Fruit fly (Drosophila melanogaster) whole organism, embryonic: ENCODE results near the gene Nubp1.
A peak's percentile ranks its signal among the peaks of the same experiment; 100 is the strongest.

ENCODE experiments used
- Bdp1 ChIP-seq: fragments of 200-800 bp; sonication (Bioruptor generic); optimal IDR thresholded peaks from 3 replicates; lab custom pipeline; 2016; ENCODE audit warnings: missing biosample characterization, missing genetic modification characterization
- CG10147 ChIP-seq: fragments of 200-800 bp; sonication (Bioruptor generic); optimal IDR thresholded peaks from 2 replicates; lab custom pipeline; 2019; ENCODE audit warnings: missing biosample characterization, mild to moderate bottlenecking, missing genetic modification characterization, moderate library complexity
- CG10462 ChIP-seq: fragments of 200-800 bp; sonication (Bioruptor generic); optimal IDR thresholded peaks from 2 replicates; lab custom pipeline; 2016; ENCODE audit warnings: missing biosample characterization, missing genetic modification characterization
- CG10654 ChIP-seq: fragments of 200-800 bp; sonication (Bioruptor generic); optimal IDR thresholded peaks from 2 replicates; lab custom pipeline; 2016; ENCODE audit warnings: missing biosample characterization, missing genetic modification characterization
- CG11398 ChIP-seq: fragments of 200-800 bp; sonication (Bioruptor generic); optimal IDR thresholded peaks from 2 replicates; lab custom pipeline; 2016; ENCODE audit warnings: missing biosample characterization, missing genetic modification characterization
- CG11456 ChIP-seq: fragments of 200-800 bp; sonication (Bioruptor generic); IDR thresholded peaks from 3 replicates; pipeline ENCODE4 v1.3.6; 2022; ENCODE audit warnings: missing biosample characterization, missing genetic modification characterization
- CG12299 ChIP-seq: fragments of 200-800 bp; sonication (Bioruptor generic); optimal IDR thresholded peaks from 2 replicates; lab custom pipeline; 2018; ENCODE audit warnings: missing biosample characterization, mild to moderate bottlenecking, missing genetic modification characterization
- CG12942 ChIP-seq: fragments of 200-800 bp; sonication (Bioruptor generic); optimal IDR thresholded peaks from 3 replicates; lab custom pipeline; 2016; ENCODE audit warnings: missing biosample characterization, missing genetic modification characterization
- CG14710 ChIP-seq: fragments of 200-800 bp; sonication (Bioruptor generic); optimal IDR thresholded peaks from 3 replicates; lab custom pipeline; 2019; ENCODE audit warnings: missing biosample characterization, mild to moderate bottlenecking, missing genetic modification characterization, moderate library complexity
- CG15514 ChIP-seq: fragments of 200-800 bp; sonication (Bioruptor generic); optimal IDR thresholded peaks from 3 replicates; lab custom pipeline; 2017; ENCODE audit warnings: missing biosample characterization, missing genetic modification characterization, mild to moderate bottlenecking, moderate library complexity, missing genetic modification reagents
- CG1602 ChIP-seq: fragments of 200-800 bp; sonication (Bioruptor generic); optimal IDR thresholded peaks from 3 replicates; lab custom pipeline; 2016; ENCODE audit warnings: missing biosample characterization, missing genetic modification characterization
- CG17385 ChIP-seq: fragments of 200-800 bp; sonication (Bioruptor generic); optimal IDR thresholded peaks from 3 replicates; lab custom pipeline; 2018; ENCODE audit warnings: missing biosample characterization, mild to moderate bottlenecking, missing genetic modification characterization
- CG17612 ChIP-seq: fragments of 200-800 bp; sonication (Bioruptor generic); IDR thresholded peaks from 2 replicates; pipeline ENCODE4 v1.3.6; 2022; ENCODE audit warnings: missing biosample characterization, missing genetic modification characterization
- CG2889 ChIP-seq: fragments of 200-800 bp; sonication (Bioruptor generic); IDR thresholded peaks from 3 replicates; pipeline ENCODE4 v1.3.6; 2022; ENCODE audit warnings: missing biosample characterization, missing genetic modification characterization
- CG30403 ChIP-seq: fragments of 200-800 bp; sonication (Bioruptor generic); optimal IDR thresholded peaks from 3 replicates; lab custom pipeline; 2016; ENCODE audit warnings: missing biosample characterization, missing genetic modification characterization
- CG33213 ChIP-seq: fragments of 200-800 bp; sonication (Bioruptor generic); optimal IDR thresholded peaks from 3 replicates; lab custom pipeline; 2016; ENCODE audit warnings: missing biosample characterization, missing genetic modification characterization
- CG4360 ChIP-seq: fragments of 200-800 bp; sonication (Bioruptor generic); IDR thresholded peaks from 2 replicates; pipeline ENCODE4 v1.3.6; 2022; ENCODE audit warnings: missing biosample characterization, missing genetic modification characterization
- CG6175 ChIP-seq: fragments of 200-800 bp; sonication (Bioruptor generic); IDR thresholded peaks from 3 replicates; pipeline ENCODE4 v1.3.6; 2022; ENCODE audit warnings: missing biosample characterization, missing genetic modification characterization
- CG8281 ChIP-seq: fragments of 200-800 bp; sonication (Bioruptor generic); optimal IDR thresholded peaks from 2 replicates; lab custom pipeline; 2018; ENCODE audit warnings: missing biosample characterization, mild to moderate bottlenecking, missing genetic modification characterization, moderate library complexity
- CG8290 ChIP-seq, 3 experiments: fragments of 200-800 bp; sonication (Bioruptor generic); optimal IDR thresholded peaks; 2 replicates each; lab custom pipeline; 2016 to 2019; ENCODE audit warnings: missing biosample characterization in 3 of 3, missing genetic modification characterization in 3 of 3, mild to moderate bottlenecking in 2 of 3, moderate library complexity in 1 of 3
- Deaf1 ChIP-seq: fragments of 200-800 bp; optimal IDR thresholded peaks from 3 replicates; lab custom pipeline; 2019; ENCODE audit warnings: missing biosample characterization, mild to moderate bottlenecking, missing genetic modification characterization, moderate library complexity
- Dll ChIP-seq: fragments of 200-800 bp; sonication (Bioruptor generic); IDR thresholded peaks from 4 replicates; pipeline ENCODE4 v1.3.6; 2022; ENCODE audit warnings: missing biosample characterization, missing genetic modification characterization; ENCODE audit not compliant: partially characterized antibody
- ERR ChIP-seq: fragments of 200-800 bp; sonication (Bioruptor generic); optimal IDR thresholded peaks from 2 replicates; lab custom pipeline; 2016; ENCODE audit warnings: missing biosample characterization, missing genetic modification characterization
- Ets65A ChIP-seq: fragments of 200-800 bp; sonication (Bioruptor generic); peaks from one replicate; lab custom pipeline; 2016; ENCODE audit warnings: missing biosample characterization, missing genetic modification characterization
- Fer1 ChIP-seq: fragments of 200-800 bp; sonication (Bioruptor generic); optimal IDR thresholded peaks from 2 replicates; lab custom pipeline; 2017; ENCODE audit warnings: missing biosample characterization, mild to moderate bottlenecking, missing genetic modification characterization
- Gsc ChIP-seq: fragments of 200-800 bp; sonication (Bioruptor generic); IDR thresholded peaks from 2 replicates; pipeline ENCODE4 v1.3.6; 2022; ENCODE audit warnings: missing biosample characterization, missing genetic modification characterization
- Gug ChIP-seq: fragments of 200-800 bp; sonication (Bioruptor generic); IDR thresholded peaks from 4 replicates; pipeline ENCODE4 v1.3.6; 2022; ENCODE audit warnings: missing biosample characterization, missing genetic modification characterization
- HHEX ChIP-seq: fragments of 200-800 bp; sonication (Bioruptor generic); optimal IDR thresholded peaks from 3 replicates; lab custom pipeline; 2017; ENCODE audit warnings: missing biosample characterization, mild to moderate bottlenecking, missing genetic modification characterization, missing genetic modification reagents
- Nf-YC ChIP-seq: fragments of 200-800 bp; optimal IDR thresholded peaks from 3 replicates; lab custom pipeline; 2019; ENCODE audit warnings: missing biosample characterization, mild to moderate bottlenecking, missing genetic modification characterization, moderate library complexity
- Scr ChIP-seq: fragments of 200-800 bp; sonication (Bioruptor generic); IDR thresholded peaks from 2 replicates; pipeline ENCODE4 v1.3.6; 2022; ENCODE audit warnings: missing biosample characterization, missing genetic modification characterization; ENCODE audit not compliant: partially characterized antibody
- Sox100B ChIP-seq: fragments of 200-800 bp; sonication (Bioruptor generic); optimal IDR thresholded peaks from 3 replicates; lab custom pipeline; 2018; ENCODE audit warnings: missing biosample characterization, mild to moderate bottlenecking, missing genetic modification characterization
- Sox102F ChIP-seq: fragments of 200-800 bp; sonication (Bioruptor generic); optimal IDR thresholded peaks from 2 replicates; lab custom pipeline; 2018; ENCODE audit warnings: missing biosample characterization, mild to moderate bottlenecking, missing genetic modification characterization, moderate library complexity
- ash1 ChIP-seq: fragments of 200-800 bp; sonication (Bioruptor generic); optimal IDR thresholded peaks from 2 replicates; lab custom pipeline; 2018; ENCODE audit warnings: missing biosample characterization, mild to moderate bottlenecking, missing genetic modification characterization
- bowl ChIP-seq: fragments of 200-800 bp; sonication (Bioruptor generic); IDR thresholded peaks from 2 replicates; pipeline ENCODE4 v1.3.6; 2022; ENCODE audit warnings: missing biosample characterization, missing genetic modification characterization
- caup ChIP-seq: fragments of 200-800 bp; sonication (Bioruptor generic); optimal IDR thresholded peaks from 3 replicates; lab custom pipeline; 2017; ENCODE audit warnings: missing biosample characterization, mild to moderate bottlenecking, missing genetic modification characterization, moderate library complexity; ENCODE audit not compliant: severe bottlenecking
- corto ChIP-seq: fragments of 200-800 bp; sonication (Bioruptor generic); optimal IDR thresholded peaks from 2 replicates; lab custom pipeline; 2016; ENCODE audit warnings: missing biosample characterization, mild to moderate bottlenecking, missing genetic modification characterization, moderate library complexity
- crp ChIP-seq, 2 experiments: fragments of 200-800 bp; sonication (Bioruptor generic); optimal IDR thresholded peaks; 2 replicates in 1 of 2; 3 replicates in 1 of 2; lab custom pipeline; 2017; ENCODE audit warnings: missing biosample characterization in 2 of 2, missing genetic modification characterization in 2 of 2, mild to moderate bottlenecking in 1 of 2, moderate library complexity in 1 of 2
- eyg ChIP-seq: fragments of 200-800 bp; sonication (Bioruptor generic); optimal IDR thresholded peaks from 3 replicates; lab custom pipeline; 2016; ENCODE audit warnings: missing biosample characterization, missing genetic modification characterization
- grau ChIP-seq: fragments of 200-800 bp; optimal IDR thresholded peaks from 3 replicates; lab custom pipeline; 2019; ENCODE audit warnings: missing biosample characterization, mild to moderate bottlenecking, missing genetic modification characterization, moderate library complexity
- ind ChIP-seq: fragments of 200-800 bp; sonication (Bioruptor generic); optimal IDR thresholded peaks from 3 replicates; lab custom pipeline; 2016; ENCODE audit warnings: missing biosample characterization, missing genetic modification characterization
- pfk ChIP-seq: fragments of 200-800 bp; sonication (Bioruptor generic); optimal IDR thresholded peaks from 2 replicates; lab custom pipeline; 2018; ENCODE audit warnings: missing biosample characterization, mild to moderate bottlenecking, missing genetic modification characterization, moderate library complexity
- pnt ChIP-seq: fragments of 200-800 bp; sonication (Bioruptor generic); optimal IDR thresholded peaks from 3 replicates; lab custom pipeline; 2016; ENCODE audit warnings: missing biosample characterization, missing genetic modification characterization
- pum ChIP-seq: fragments of 200-800 bp; sonication (Bioruptor generic); optimal IDR thresholded peaks from 2 replicates; lab custom pipeline; 2016; ENCODE audit warnings: missing biosample characterization, missing genetic modification characterization
- ranshi ChIP-seq: fragments of 200-800 bp; sonication (Bioruptor generic); IDR thresholded peaks from 2 replicates; pipeline ENCODE4 v1.3.6; 2022; ENCODE audit warnings: missing biosample characterization, missing genetic modification characterization
- rib ChIP-seq: fragments of 200-800 bp; sonication (Bioruptor generic); IDR thresholded peaks from 2 replicates; pipeline ENCODE4 v1.3.6; 2022; ENCODE audit warnings: missing biosample characterization, missing genetic modification characterization
- ro ChIP-seq: fragments of 200-800 bp; sonication (Bioruptor generic); IDR thresholded peaks from 2 replicates; pipeline ENCODE4 v1.3.6; 2022; ENCODE audit warnings: missing biosample characterization, missing genetic modification characterization
- row ChIP-seq: fragments of 200-800 bp; sonication (Bioruptor generic); IDR thresholded peaks from 3 replicates; pipeline ENCODE4 v1.3.6; 2022; ENCODE audit warnings: missing biosample characterization, missing genetic modification characterization
- salm ChIP-seq: fragments of 200-800 bp; sonication (Bioruptor generic); optimal IDR thresholded peaks from 2 replicates; lab custom pipeline; 2018; ENCODE audit warnings: missing biosample characterization, mild to moderate bottlenecking, missing genetic modification characterization
- sqz ChIP-seq: fragments of 200-800 bp; sonication (Bioruptor generic); optimal IDR thresholded peaks from 3 replicates; lab custom pipeline; 2018; ENCODE audit warnings: missing biosample characterization, mild to moderate bottlenecking, missing genetic modification characterization
- tap ChIP-seq: fragments of 200-800 bp; optimal IDR thresholded peaks from 3 replicates; lab custom pipeline; 2019; ENCODE audit warnings: missing biosample characterization, mild to moderate bottlenecking, missing genetic modification characterization, moderate library complexity
- unpg ChIP-seq: fragments of 200-800 bp; sonication (Bioruptor generic); optimal IDR thresholded peaks from 3 replicates; lab custom pipeline; 2018; ENCODE audit warnings: missing biosample characterization, mild to moderate bottlenecking, missing genetic modification characterization, moderate library complexity

Gene Nubp1

dm6 chr2L:16703753-16704152 is 28.6 kb upstream of the Nubp1 start (continued):
- no peak for TF ChIP-seq salm (tag; lab: Kevin White, UChicago)
- TF ChIP-seq rib (GFP tag; lab: Robert Waterston, UW) = no peak
- no peak for TF ChIP-seq ind
- no peak for TF ChIP-seq CG2889
- no peak for TF ChIP-seq CG14710 (tag; lab: Kevin White, UChicago)
- no peak for TF ChIP-seq Dll (GFP tag; lab: Robert Waterston, UW)
- TF ChIP-seq CG8290 (GFP tag; optimal IDR thresholded peaks at IDR 0.05; lab: Kevin White, UChicago) = no peak
- peak in 1 of 2 experiments; percentile 47 for TF ChIP-seq CG8290 (tag; optimal IDR thresholded peaks at IDR 0.05; lab: Kevin White, UChicago)
- TF ChIP-seq Nf-YC (tag; lab: Kevin White, UChicago) = no peak
- no peak for TF ChIP-seq CG11456 (GFP tag; lab: Robert Waterston, UW)
- no peak for TF ChIP-seq CG1602 (GFP tag; lab: Kevin White, UChicago)
- no peak for TF ChIP-seq pnt
- no peak for TF ChIP-seq CG4360 (GFP tag; lab: Robert Waterston, UW)
- no peak for TF ChIP-seq eyg
- peak; percentile 64 for TF ChIP-seq unpg (GFP tag; lab: Kevin White, UChicago)
- no peak for TF ChIP-seq corto (GFP tag; lab: Kevin White, UChicago)
- TF ChIP-seq ro (GFP tag; lab: Robert Waterston, UW) = no peak
- TF ChIP-seq CG17612 = no peak
- TF ChIP-seq caup (GFP tag; lab: Kevin White, UChicago) = peak; percentile 47
- peak; percentile 94 for TF ChIP-seq Ets65A (GFP tag; lab: Kevin White, UChicago)
- peak; percentile 49 for TF ChIP-seq CG10147
- TF ChIP-seq Sox102F (GFP tag; lab: Kevin White, UChicago) = no peak
- TF ChIP-seq pum (GFP tag; lab: Kevin White, UChicago) = no peak
- no peak for TF ChIP-seq CG10654
- no peak for TF ChIP-seq sqz
- TF ChIP-seq HHEX (GFP tag; lab: Kevin White, UChicago) = no peak
- no peak for TF ChIP-seq Scr (GFP tag; lab: Robert Waterston, UW)
- no peak for TF ChIP-seq CG11398 (GFP tag; lab: Kevin White, UChicago)
- no peak for TF ChIP-seq CG15514 (GFP tag; lab: Kevin White, UChicago)
- no peak for TF ChIP-seq bowl (GFP tag; lab: Robert Waterston, UW)
- TF ChIP-seq grau (tag; lab: Kevin White, UChicago) = peak; percentile 66
- TF ChIP-seq Deaf1 (tag; lab: Kevin White, UChicago) = no peak
- TF ChIP-seq CG17385 (GFP tag; lab: Kevin White, UChicago) = peak; percentile 62
- TF ChIP-seq pfk (GFP tag; lab: Kevin White, UChicago) = no peak
- TF ChIP-seq tap (tag; lab: Kevin White, UChicago) = no peak
- peak; percentile 11 for TF ChIP-seq CG12299 (tag; lab: Kevin White, UChicago)
- TF ChIP-seq ERR (GFP tag; lab: Kevin White, UChicago) = no peak
- TF ChIP-seq crp (GFP tag; optimal IDR thresholded peaks at IDR 0.05; lab: Kevin White, UChicago) = no peak
- TF ChIP-seq CG10462 (GFP tag; lab: Kevin White, UChicago) = no peak
- TF ChIP-seq ash1 (GFP tag; lab: Kevin White, UChicago) = no peak
- TF ChIP-seq CG8281 (tag; lab: Kevin White, UChicago) = no peak
- TF ChIP-seq Gug (GFP tag; lab: Robert Waterston, UW) = no peak
- TF ChIP-seq CG6175 (GFP tag; lab: Robert Waterston, UW) = no peak
- TF ChIP-seq Bdp1 (GFP tag; lab: Kevin White, UChicago) = no peak
- TF ChIP-seq Fer1 (GFP tag; lab: Kevin White, UChicago) = no peak
- peak; percentile 25 for TF ChIP-seq CG33213
- TF ChIP-seq Gsc = no peak
- no peak for TF ChIP-seq Sox100B (GFP tag; lab: Kevin White, UChicago)
- TF ChIP-seq row = peak; percentile 60
- TF ChIP-seq CG12942 (GFP tag; lab: Kevin White, UChicago) = no peak
- peak; percentile 61; the same call in 1 of the 2 replicates for TF ChIP-seq ranshi
- TF ChIP-seq CG30403 (GFP tag; lab: Kevin White, UChicago) = peak; percentile 62
